Fruit fly (Drosophila melanogaster): ENCODE measurements around the gene CG6621.

DNA sequence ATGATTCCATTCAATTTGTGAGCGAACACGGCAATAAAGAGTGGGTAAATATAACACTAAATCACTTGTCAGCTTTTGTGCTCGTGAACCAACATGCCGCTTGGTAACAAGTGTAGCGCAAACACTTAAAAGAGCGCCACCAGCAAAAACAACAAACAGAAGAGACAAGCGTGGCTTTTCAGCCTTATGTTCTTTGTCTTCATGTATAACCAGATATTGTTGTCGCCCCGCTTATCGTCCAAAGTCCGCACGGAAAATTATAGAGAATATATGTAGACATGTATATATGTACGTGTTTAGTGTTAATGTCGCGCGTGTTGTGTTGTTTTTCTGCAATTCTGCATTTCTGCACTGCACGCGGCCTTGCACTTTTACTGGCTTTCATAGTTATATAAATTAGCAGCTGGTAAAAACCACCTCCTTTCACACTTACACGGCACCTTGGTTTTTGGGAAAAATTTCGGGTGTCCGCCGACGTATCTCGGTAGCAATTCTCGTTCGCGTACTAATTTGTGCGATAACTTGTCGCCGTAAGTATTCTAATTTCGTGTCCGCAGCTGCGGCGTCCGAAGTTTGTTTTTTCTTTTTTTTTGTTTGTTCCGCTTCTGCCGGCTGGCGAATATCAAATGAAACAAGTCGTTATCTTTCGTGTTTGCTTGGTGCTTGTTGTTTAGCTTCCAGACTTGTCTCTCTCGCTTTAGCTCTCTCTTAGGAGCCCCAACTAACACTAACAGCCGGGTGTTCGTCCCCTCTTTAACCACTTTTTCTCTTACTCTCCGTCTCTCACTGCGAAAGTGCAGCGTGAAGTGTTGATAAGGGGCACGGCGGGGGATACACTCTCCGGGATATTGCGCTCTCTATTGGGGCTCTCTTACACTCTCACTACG is 4.5 kb downstream of the CG6621 start:
- TF ChIP-seq ovo (GFP tag; optimal IDR thresholded peaks at IDR 0.05) (no peak), toe (GFP tag; optimal IDR thresholded peaks at IDR 0.05) (peak; percentile 25), kay (GFP tag; ENCODE audit: borderline replicate concordance) (no peak), CG12768 (GFP tag; optimal IDR thresholded peaks at IDR 0.05) (peak; percentile 73), CG14711 (tag; optimal IDR thresholded peaks at IDR 0.05) (peak; percentile 30), pad (GFP tag; optimal IDR thresholded peaks at IDR 0.05) (peak; percentile 53)

All from whole organism, adult.